Worm (Caenorhabditis elegans) whole organism, L1 larva: ENCODE measurements around the gene F45E1.2.

Experiments used
- elt-2 ChIP-seq: sonication (generic microtip); optimal IDR thresholded peaks from 2 replicates; lab custom pipeline; 2016; ENCODE audit warnings: missing genetic modification characterization, mild to moderate bottlenecking, inconsistent platforms, missing compliant biosample characterization, missing genetic modification reagents
- skn-1 ChIP-seq: fragments of 150-350 bp; optimal IDR thresholded peaks from 2 replicates; lab custom pipeline; 2014; ENCODE audit warnings: missing biosample characterization, missing genetic modification characterization
- ztf-11 ChIP-seq, 2 experiments: sonication (generic microtip); optimal IDR thresholded peaks; 2 replicates each; lab custom pipeline; 2016 to 2017; ENCODE audit warnings: missing genetic modification characterization in 2 of 2, missing biosample characterization in 1 of 2, missing compliant biosample characterization in 1 of 2

- no peak for TF ChIP-seq skn-1
- no peak for TF ChIP-seq elt-2 (tag; lab: Kevin White, UChicago)
- no peak for TF ChIP-seq ztf-11 (tag; optimal IDR thresholded peaks at IDR 0.05; lab: Kevin White, UChicago)
These were observed 41.9 kb upstream of the F45E1.2 start, which contains the start of gene sem-5 for ce11 chrX:7961623-7962022.
